Worm (Caenorhabditis elegans) whole organism, midembryonic: ENCODE results near the gene C13A10.1.

Source experiments
- T22C8.4 ChIP-seq: fragments of 200-800 bp; sonication (Bioruptor generic); IDR thresholded peaks from 2 replicates; pipeline ENCODE4 v1.3.6; 2022; ENCODE audit warnings: missing genetic modification characterization, missing compliant biosample characterization
- med-1 ChIP-seq: sonication (generic microtip); optimal IDR thresholded peaks from 2 replicates; lab custom pipeline; 2017; ENCODE audit warnings: missing genetic modification characterization, mild to moderate bottlenecking, missing compliant biosample characterization, antibody characterized with exemption, missing genetic modification reagents; ENCODE audit not compliant: insufficient read depth
- ztf-29 ChIP-seq: fragments of 200-800 bp; sonication (Bioruptor generic); IDR thresholded peaks from 2 replicates; pipeline ENCODE4 v1.3.6; 2022; ENCODE audit warnings: missing genetic modification reagents, missing genetic modification characterization, missing compliant biosample characterization

DNA sequence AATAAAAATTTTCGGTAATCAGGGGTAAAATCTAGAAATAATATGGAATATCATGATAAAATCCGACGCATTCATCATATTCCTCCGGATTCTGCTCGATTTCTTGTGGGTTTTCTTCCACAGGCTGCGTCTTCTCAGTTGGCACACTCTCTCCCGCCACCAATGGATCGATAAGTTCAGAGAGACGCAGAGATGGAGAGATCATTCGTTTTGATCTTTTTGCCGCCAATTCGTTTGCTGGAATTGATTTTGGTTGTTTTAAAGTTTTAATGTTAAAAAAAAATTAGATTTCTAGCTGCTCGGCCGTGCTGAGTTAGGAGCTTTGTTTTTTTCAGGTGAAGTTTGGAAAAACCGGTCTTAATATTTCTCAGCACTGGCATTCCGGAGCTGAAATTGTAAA, 1.8 kb upstream of the C13A10.1 start:
- TF ChIP-seq T22C8.4 = no peak
- no peak for TF ChIP-seq med-1 (GFP tag; lab: Kevin White, UChicago)
- no peak for TF ChIP-seq ztf-29 (GFP tag; lab: Robert Waterston, UW)
